Worm (Caenorhabditis elegans): ENCODE measurements around the gene B0222.5.
A peak's percentile ranks its signal among the peaks of the same experiment; 100 is the strongest.

The B0222.5 gene

ce11 chrV:9173789-9174188 lies 19.1 kb upstream of the B0222.5 start, which contains the start of gene pqn-16:
pqn-16 (plus strand) TSS chrV:9174089.
- TF ChIP-seq nhr-11 (tag; optimal IDR thresholded peaks at IDR 0.05) (no peak), blmp-1 (tag; optimal IDR thresholded peaks at IDR 0.05) (no peak), hlh-17 (GFP tag; optimal IDR thresholded peaks at IDR 0.05; ENCODE audit: borderline replicate concordance) (no peak), snu-23 (GFP tag; optimal IDR thresholded peaks at IDR 0.05) (no peak), nhr-85 (tag) (no peak), mep-1 (tag; optimal IDR thresholded peaks at IDR 0.05) (no peak), elt-2 (tag; optimal IDR thresholded peaks at IDR 0.05) (no peak), hlh-4 (tag; optimal IDR thresholded peaks at IDR 0.05) (no peak), mdl-1 (tag; optimal IDR thresholded peaks at IDR 0.05) (no peak)

ce11 chrV:9172989-9173388 lies 18.3 kb upstream of the B0222.5 start, which contains the start of gene gad-3:
gad-3 (minus strand) TSS chrV:9173005.
- no peak for TF ChIP-seq ceh-63 (GFP tag; optimal IDR thresholded peaks at IDR 0.05)
- no peak for TF ChIP-seq aly-2 (tag; optimal IDR thresholded peaks at IDR 0.05)
- TF ChIP-seq unc-86 (tag; optimal IDR thresholded peaks at IDR 0.05): no peak
- TF ChIP-seq sptf-1 (tag; optimal IDR thresholded peaks at IDR 0.05): no peak
- TF ChIP-seq lin-14 (GFP tag; optimal IDR thresholded peaks at IDR 0.05): peak; percentile 41
- TF ChIP-seq nhr-85 (tag): peak; percentile 41
- TF ChIP-seq hlh-17 (GFP tag; optimal IDR thresholded peaks at IDR 0.05; ENCODE audit: borderline replicate concordance): no peak
- TF ChIP-seq blmp-1 (tag; optimal IDR thresholded peaks at IDR 0.05): peak; percentile 7
- no peak for TF ChIP-seq F16B12.6 (tag; optimal IDR thresholded peaks at IDR 0.05)
- no peak for TF ChIP-seq fkh-8 (tag; optimal IDR thresholded peaks at IDR 0.05)
- TF ChIP-seq efl-1 (optimal IDR thresholded peaks at IDR 0.05): no peak
- no peak for TF ChIP-seq efl-1 (GFP tag; optimal IDR thresholded peaks at IDR 0.05 in 1 of 2)
- TF ChIP-seq aha-1 (tag; optimal IDR thresholded peaks at IDR 0.05): no peak
- no peak for TF ChIP-seq pax-3 (tag; optimal IDR thresholded peaks at IDR 0.05)
- no peak for TF ChIP-seq ceh-88 (GFP tag; IDR thresholded peaks at IDR 0.05)
- no peak for TF ChIP-seq lsy-2 (tag; optimal IDR thresholded peaks at IDR 0.05)
- no peak for TF ChIP-seq rnt-1 (tag; optimal IDR thresholded peaks at IDR 0.05)
- TF ChIP-seq unc-98 (GFP tag; IDR thresholded peaks at IDR 0.05): no peak
- TF ChIP-seq nhr-77 (tag; optimal IDR thresholded peaks at IDR 0.05): no peak
- no peak for TF ChIP-seq nhr-90 (tag; optimal IDR thresholded peaks at IDR 0.05; ENCODE audit: poor library complexity)
- peak; percentile 52 for TF ChIP-seq elt-2 (tag; optimal IDR thresholded peaks at IDR 0.05)
- TF ChIP-seq C16A3.4 (tag; optimal IDR thresholded peaks at IDR 0.05): no peak
- TF ChIP-seq lin-39 (tag; optimal IDR thresholded peaks at IDR 0.05): no peak
- TF ChIP-seq C34B4.2 (tag; optimal IDR thresholded peaks at IDR 0.05): no peak
- TF ChIP-seq nhr-71 (tag; optimal IDR thresholded peaks at IDR 0.05): no peak

- TF ChIP-seq pax-3 (tag; optimal IDR thresholded peaks at IDR 0.05) (no peak), lin-39 (tag; optimal IDR thresholded peaks at IDR 0.05) (no peak), swsn-7 (tag; optimal IDR thresholded peaks at IDR 0.05) (no peak), unc-130 (tag; optimal IDR thresholded peaks at IDR 0.05) (no peak), jun-1 (tag; optimal IDR thresholded peaks at IDR 0.05) (no peak), unc-62 (GFP tag; optimal IDR thresholded peaks at IDR 0.05) (no peak), ztf-4 (tag; optimal IDR thresholded peaks at IDR 0.05) (no peak), isw-1 (GFP tag; IDR thresholded peaks at IDR 0.05) (no peak), nhr-12 (tag; optimal IDR thresholded peaks at IDR 0.05) (no peak), dpl-1 (GFP tag; optimal IDR thresholded peaks at IDR 0.05) (no peak), vab-15 (tag; optimal IDR thresholded peaks at IDR 0.05) (no peak), skn-1 (tag; optimal IDR thresholded peaks at IDR 0.05) (no peak), pag-3 (tag; optimal IDR thresholded peaks at IDR 0.05; ENCODE audit: borderline replicate concordance, insufficient read depth) (no peak), lin-14 (GFP tag; optimal IDR thresholded peaks at IDR 0.05) (no peak), grh-1 (GFP tag; IDR thresholded peaks at IDR 0.05) (no peak), nhr-71 (tag; optimal IDR thresholded peaks at IDR 0.05) (no peak)
Measured at ce11 chrV:9168089-9168488, 13.4 kb upstream of the B0222.5 start, which contains the start of gene B0222.11. B0222.11 (minus strand) TSS chrV:9168189.

All from whole organism, L1 larva.